Fruit fly (Drosophila melanogaster) whole organism, embryonic: Measurements from ENCODE around the gene GILT3.

Source experiments
- CG10274 ChIP-seq: fragments of 200-800 bp; sonication (Bioruptor generic); optimal IDR thresholded peaks from 3 replicates; lab custom pipeline; 2017; ENCODE audit warnings: missing biosample characterization, mild to moderate bottlenecking, missing genetic modification characterization
- CG11085 ChIP-seq: fragments of 200-800 bp; sonication (Bioruptor generic); IDR thresholded peaks from 2 replicates; pipeline ENCODE4 v1.3.6; 2022; ENCODE audit warnings: missing biosample characterization, missing genetic modification characterization
- CG12391 ChIP-seq: fragments of 200-800 bp; sonication (Bioruptor generic); optimal IDR thresholded peaks from 3 replicates; lab custom pipeline; 2018; ENCODE audit warnings: missing biosample characterization, mild to moderate bottlenecking, missing genetic modification characterization, moderate library complexity
- CG13287 ChIP-seq: fragments of 200-800 bp; sonication (Bioruptor generic); IDR thresholded peaks from 2 replicates; pipeline ENCODE4 v1.3.6; 2022; ENCODE audit warnings: missing biosample characterization, missing genetic modification characterization; ENCODE audit not compliant: partially characterized antibody
- CG13424 ChIP-seq: fragments of 200-800 bp; sonication (Bioruptor generic); optimal IDR thresholded peaks from 2 replicates; lab custom pipeline; 2019; ENCODE audit warnings: missing biosample characterization, mild to moderate bottlenecking, missing genetic modification characterization, moderate library complexity
- CG14965 ChIP-seq: fragments of 200-800 bp; sonication (Bioruptor generic); optimal IDR thresholded peaks from 2 replicates; lab custom pipeline; 2016; ENCODE audit warnings: missing biosample characterization, missing genetic modification characterization, borderline replicate concordance
- CG15601 ChIP-seq: fragments of 200-800 bp; sonication (Bioruptor generic); optimal IDR thresholded peaks from 3 replicates; lab custom pipeline; 2019; ENCODE audit warnings: missing biosample characterization, mild to moderate bottlenecking, missing genetic modification characterization, moderate library complexity
- CG1603 ChIP-seq: fragments of 200-800 bp; sonication (Bioruptor generic); optimal IDR thresholded peaks from 2 replicates; lab custom pipeline; 2019; ENCODE audit warnings: missing biosample characterization, mild to moderate bottlenecking, missing genetic modification characterization, moderate library complexity
- CG17328 ChIP-seq: fragments of 200-800 bp; sonication (Bioruptor generic); IDR thresholded peaks from 2 replicates; pipeline ENCODE4 v1.3.6; 2022; ENCODE audit warnings: missing biosample characterization, missing genetic modification characterization
- CG2129 ChIP-seq: fragments of 200-800 bp; sonication (Bioruptor generic); IDR thresholded peaks from 2 replicates; pipeline ENCODE4 v1.3.6; 2022; ENCODE audit warnings: missing biosample characterization, missing genetic modification characterization; ENCODE audit not compliant: partially characterized antibody
- CG2889 ChIP-seq: fragments of 200-800 bp; sonication (Bioruptor generic); IDR thresholded peaks from 3 replicates; pipeline ENCODE4 v1.3.6; 2022; ENCODE audit warnings: missing biosample characterization, missing genetic modification characterization
- CG30403 ChIP-seq: fragments of 200-800 bp; sonication (Bioruptor generic); optimal IDR thresholded peaks from 3 replicates; lab custom pipeline; 2016; ENCODE audit warnings: missing biosample characterization, missing genetic modification characterization
- CG3065 ChIP-seq: fragments of 200-800 bp; sonication (Bioruptor generic); optimal IDR thresholded peaks from 2 replicates; lab custom pipeline; 2016; ENCODE audit warnings: missing biosample characterization, missing genetic modification characterization
- CG31224 ChIP-seq: fragments of 200-800 bp; sonication (Bioruptor generic); IDR thresholded peaks from 2 replicates; pipeline ENCODE4 v1.3.6; 2022; ENCODE audit warnings: missing biosample characterization, missing genetic modification characterization
- CG3163 ChIP-seq: fragments of 200-800 bp; sonication (Bioruptor generic); optimal IDR thresholded peaks from 3 replicates; lab custom pipeline; 2016; ENCODE audit warnings: missing biosample characterization, missing genetic modification characterization
- CG32767 ChIP-seq: fragments of 200-800 bp; sonication (Bioruptor generic); IDR thresholded peaks from 2 replicates; pipeline ENCODE4 v1.3.6; 2022; ENCODE audit warnings: missing biosample characterization, missing genetic modification characterization
- CG9727 ChIP-seq: fragments of 200-800 bp; sonication (Bioruptor generic); optimal IDR thresholded peaks from 3 replicates; lab custom pipeline; 2017; ENCODE audit warnings: missing biosample characterization, mild to moderate bottlenecking, missing genetic modification characterization
- CG9932 ChIP-seq: fragments of 200-800 bp; sonication (Bioruptor generic); IDR thresholded peaks from 2 replicates; pipeline ENCODE4 v1.3.6; 2022; ENCODE audit warnings: missing biosample characterization, missing genetic modification characterization
- Fer3 ChIP-seq: fragments of 200-800 bp; sonication (Bioruptor generic); optimal IDR thresholded peaks from 2 replicates; lab custom pipeline; 2018; ENCODE audit warnings: missing biosample characterization, mild to moderate bottlenecking, missing genetic modification characterization, moderate library complexity
- HHEX ChIP-seq: fragments of 200-800 bp; sonication (Bioruptor generic); optimal IDR thresholded peaks from 3 replicates; lab custom pipeline; 2017; ENCODE audit warnings: missing biosample characterization, mild to moderate bottlenecking, missing genetic modification characterization, missing genetic modification reagents
- HLH3B ChIP-seq: fragments of 200-800 bp; sonication (Bioruptor generic); IDR thresholded peaks from 2 replicates; pipeline ENCODE4 v1.3.6; 2022; ENCODE audit warnings: missing biosample characterization, missing genetic modification characterization
- Kr ChIP-seq: fragments of 200-800 bp; sonication (Bioruptor generic); optimal IDR thresholded peaks from 2 replicates; lab custom pipeline; 2017; ENCODE audit warnings: missing biosample characterization, mild to moderate bottlenecking, missing genetic modification characterization
- Mad ChIP-seq: fragments of 200-800 bp; sonication (Bioruptor generic); optimal IDR thresholded peaks from 2 replicates; lab custom pipeline; 2016; ENCODE audit warnings: missing biosample characterization, missing genetic modification characterization
- Myb ChIP-seq: fragments of 200-800 bp; sonication (Bioruptor generic); optimal IDR thresholded peaks from 2 replicates; lab custom pipeline; 2016; ENCODE audit warnings: missing biosample characterization, missing genetic modification characterization
- NFAT ChIP-seq: fragments of 200-800 bp; sonication (Bioruptor generic); IDR thresholded peaks from 2 replicates; pipeline ENCODE4 v1.3.6; 2022; ENCODE audit warnings: missing biosample characterization, missing genetic modification characterization
- Sox100B ChIP-seq: fragments of 200-800 bp; sonication (Bioruptor generic); optimal IDR thresholded peaks from 3 replicates; lab custom pipeline; 2018; ENCODE audit warnings: missing biosample characterization, mild to moderate bottlenecking, missing genetic modification characterization
- Ssrp ChIP-seq: fragments of 200-800 bp; sonication (Bioruptor generic); optimal IDR thresholded peaks from 2 replicates; lab custom pipeline; 2018; ENCODE audit warnings: missing biosample characterization, mild to moderate bottlenecking, missing genetic modification characterization, moderate library complexity
- Vsx1 ChIP-seq: fragments of 200-800 bp; sonication (Bioruptor generic); optimal IDR thresholded peaks from 2 replicates; lab custom pipeline; 2017; ENCODE audit warnings: missing biosample characterization, mild to moderate bottlenecking, missing genetic modification characterization, missing genetic modification reagents
- YL-1 ChIP-seq: fragments of 200-800 bp; sonication (Bioruptor generic); optimal IDR thresholded peaks from 3 replicates; lab custom pipeline; 2017; ENCODE audit warnings: missing biosample characterization, mild to moderate bottlenecking, missing genetic modification characterization
- cg ChIP-seq: fragments of 200-800 bp; sonication (Bioruptor generic); optimal IDR thresholded peaks from 3 replicates; lab custom pipeline; 2019; ENCODE audit warnings: missing biosample characterization, mild to moderate bottlenecking, missing genetic modification characterization, moderate library complexity
- chif ChIP-seq, 2 experiments: fragments of 200-800 bp; sonication (Bioruptor generic); optimal IDR thresholded peaks; 3 replicates each; lab custom pipeline; 2016; ENCODE audit warnings: missing biosample characterization in 2 of 2, missing genetic modification characterization in 2 of 2
- chinmo ChIP-seq: fragments of 200-800 bp; sonication (Bioruptor generic); IDR thresholded peaks from 4 replicates; pipeline ENCODE4 v1.3.6; 2022; ENCODE audit warnings: missing biosample characterization, missing genetic modification characterization; ENCODE audit not compliant: partially characterized antibody
- ci ChIP-seq: fragments of 200-800 bp; sonication (Bioruptor generic); IDR thresholded peaks from 3 replicates; pipeline ENCODE4 v1.3.6; 2022; ENCODE audit warnings: missing biosample characterization, missing genetic modification characterization
- corto ChIP-seq: fragments of 200-800 bp; sonication (Bioruptor generic); optimal IDR thresholded peaks from 2 replicates; lab custom pipeline; 2016; ENCODE audit warnings: missing biosample characterization, mild to moderate bottlenecking, missing genetic modification characterization, moderate library complexity
- da ChIP-seq: fragments of 200-800 bp; sonication (Bioruptor generic); optimal IDR thresholded peaks from 2 replicates; lab custom pipeline; 2016; ENCODE audit warnings: missing biosample characterization, missing genetic modification characterization
- dimm ChIP-seq: fragments of 200-800 bp; sonication (Bioruptor generic); IDR thresholded peaks from 2 replicates; pipeline ENCODE4 v1.3.6; 2022; ENCODE audit warnings: missing biosample characterization, missing genetic modification characterization
- ewg ChIP-seq: fragments of 200-800 bp; sonication (Bioruptor generic); optimal IDR thresholded peaks from 3 replicates; lab custom pipeline; 2017; ENCODE audit warnings: mild to moderate bottlenecking, missing biosample characterization, missing genetic modification reagents, missing genetic modification characterization
- fd102C ChIP-seq: fragments of 200-800 bp; sonication (Bioruptor generic); optimal IDR thresholded peaks from 2 replicates; lab custom pipeline; 2018; ENCODE audit warnings: missing biosample characterization, mild to moderate bottlenecking, missing genetic modification characterization, moderate library complexity
- ind ChIP-seq: fragments of 200-800 bp; sonication (Bioruptor generic); optimal IDR thresholded peaks from 3 replicates; lab custom pipeline; 2016; ENCODE audit warnings: missing biosample characterization, missing genetic modification characterization
- kah ChIP-seq: fragments of 200-800 bp; sonication (Bioruptor generic); optimal IDR thresholded peaks from 2 replicates; lab custom pipeline; 2018; ENCODE audit warnings: missing biosample characterization, mild to moderate bottlenecking, missing genetic modification characterization
- lbe ChIP-seq: fragments of 200-800 bp; sonication (Bioruptor generic); optimal IDR thresholded peaks from 2 replicates; lab custom pipeline; 2016; ENCODE audit warnings: missing biosample characterization, mild to moderate bottlenecking, missing genetic modification characterization
- mam ChIP-seq: fragments of 200-800 bp; sonication (Bioruptor generic); optimal IDR thresholded peaks from 3 replicates; lab custom pipeline; 2016; ENCODE audit warnings: missing biosample characterization, missing genetic modification characterization
- mirr ChIP-seq: fragments of 200-800 bp; sonication (Bioruptor generic); optimal IDR thresholded peaks from 3 replicates; lab custom pipeline; 2018; ENCODE audit warnings: missing biosample characterization, mild to moderate bottlenecking, missing genetic modification characterization
- nerfin-2 ChIP-seq: fragments of 200-800 bp; sonication (Bioruptor generic); IDR thresholded peaks from 2 replicates; pipeline ENCODE4 v1.3.6; 2022; ENCODE audit warnings: missing biosample characterization, missing genetic modification characterization; ENCODE audit not compliant: partially characterized antibody
- nmo ChIP-seq: fragments of 200-800 bp; sonication (Bioruptor generic); optimal IDR thresholded peaks from 2 replicates; lab custom pipeline; 2018; ENCODE audit warnings: missing biosample characterization, mild to moderate bottlenecking, missing genetic modification characterization, moderate library complexity
- otp ChIP-seq: fragments of 200-800 bp; sonication (Bioruptor generic); IDR thresholded peaks from 3 replicates; pipeline ENCODE4, ENCODE4 v1.3.6; 2022; ENCODE audit warnings: missing biosample characterization, missing genetic modification characterization
- psq ChIP-seq: fragments of 200-800 bp; sonication (Bioruptor generic); optimal IDR thresholded peaks from 2 replicates; lab custom pipeline; 2017; ENCODE audit warnings: missing biosample characterization, missing genetic modification characterization
- slou ChIP-seq: fragments of 200-800 bp; sonication (Bioruptor generic); optimal IDR thresholded peaks from 3 replicates; lab custom pipeline; 2016; ENCODE audit warnings: missing biosample characterization, missing genetic modification characterization
- stc ChIP-seq: fragments of 200-800 bp; sonication (Bioruptor generic); IDR thresholded peaks from 2 replicates; pipeline ENCODE4 v1.3.6; 2022; ENCODE audit warnings: missing biosample characterization, missing genetic modification characterization

The GILT3 gene

DNA sequence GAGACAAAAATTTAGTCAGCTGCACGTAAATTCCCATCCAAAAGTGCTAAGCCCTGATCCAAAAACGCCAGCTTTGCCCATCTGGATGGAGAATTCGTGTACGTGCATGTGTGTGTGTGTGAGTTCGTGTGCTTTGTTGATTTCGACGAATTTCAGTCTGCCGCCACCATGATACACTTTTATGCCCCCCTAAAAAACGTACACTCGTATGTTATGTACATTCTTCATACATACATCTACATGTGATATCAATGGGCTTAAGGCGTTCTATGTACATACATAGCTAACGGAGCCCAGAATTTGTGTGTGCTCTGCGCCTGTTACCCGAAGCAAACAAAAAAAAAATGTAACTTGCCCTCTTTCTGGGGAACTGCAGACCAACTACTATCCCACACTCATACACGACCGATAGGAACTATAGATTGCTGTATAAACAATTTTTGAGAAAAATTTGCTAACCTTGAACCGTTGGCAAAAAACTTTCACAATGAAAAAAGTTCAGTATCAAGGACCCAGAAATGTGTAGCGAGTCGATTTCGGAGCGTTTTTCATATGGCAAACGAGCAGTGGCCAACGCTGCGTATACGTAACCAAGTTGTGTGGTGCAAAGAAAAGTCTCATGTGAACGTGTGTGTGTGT lies 48.7 kb downstream of the GILT3 start (continued):
- no peak for TF ChIP-seq Kr (GFP tag; lab: Kevin White, UChicago)
- 0 out of 2 replicates have a peak, but pooled peaks have one; percentile 21 for TF ChIP-seq HLH3B
- TF ChIP-seq CG32767 (GFP tag; lab: Robert Waterston, UW) = 0 out of 2 replicates have a peak, but pooled peaks have one; percentile 14
- no peak for TF ChIP-seq CG10274 (GFP tag; lab: Kevin White, UChicago)
- no peak for TF ChIP-seq CG2129 (GFP tag; lab: Robert Waterston, UW)
- TF ChIP-seq stc (GFP tag; lab: Robert Waterston, UW) = no peak; the same call in 1 of the 2 replicates
- no peak for TF ChIP-seq CG1603 (tag; lab: Kevin White, UChicago)
- TF ChIP-seq CG9932 (GFP tag; lab: Robert Waterston, UW) = no peak
- no peak for TF ChIP-seq chif (GFP tag; optimal IDR thresholded peaks at IDR 0.05; lab: Kevin White, UChicago)
- peak; percentile 44 for TF ChIP-seq cg (GFP tag; lab: Kevin White, UChicago)
- no peak for TF ChIP-seq Mad (GFP tag; lab: Kevin White, UChicago)
- 0 out of 2 replicates have a peak, but pooled peaks have one; percentile 7 for TF ChIP-seq CG13287 (GFP tag; lab: Robert Waterston, UW)
- no peak for TF ChIP-seq CG13424
- TF ChIP-seq mirr (GFP tag; lab: Kevin White, UChicago) = peak; percentile 63
- TF ChIP-seq CG14965 (GFP tag; lab: Kevin White, UChicago) = no peak
- no peak for TF ChIP-seq CG3163 (GFP tag; lab: Kevin White, UChicago)
- peak; percentile 100 for TF ChIP-seq CG31224 (GFP tag; lab: Robert Waterston, UW)
- no peak for TF ChIP-seq Myb (GFP tag; lab: Kevin White, UChicago)
- TF ChIP-seq CG11085 (GFP tag; lab: Robert Waterston, UW) = no peak
- no peak for TF ChIP-seq YL-1 (GFP tag; lab: Kevin White, UChicago)
- no peak for TF ChIP-seq nmo
- peak; percentile 50; the same call in 2 of the 3 replicates for TF ChIP-seq ci
- TF ChIP-seq Sox100B (GFP tag; lab: Kevin White, UChicago) = peak; percentile 11
- no peak for TF ChIP-seq HHEX (GFP tag; lab: Kevin White, UChicago)
- 0 out of 4 replicates have a peak, but pooled peaks have one; percentile 32 for TF ChIP-seq chinmo
- TF ChIP-seq ind (GFP tag; lab: Kevin White, UChicago) = no peak
- peak; percentile 13 for TF ChIP-seq CG9727 (GFP tag; lab: Kevin White, UChicago)
- peak; percentile 30 for TF ChIP-seq Fer3 (tag; lab: Kevin White, UChicago)
- TF ChIP-seq CG30403 (GFP tag; lab: Kevin White, UChicago) = no peak
- TF ChIP-seq ewg = no peak
- no peak for TF ChIP-seq nerfin-2 (GFP tag; lab: Robert Waterston, UW)
- no peak for TF ChIP-seq dimm (GFP tag; lab: Robert Waterston, UW)
- TF ChIP-seq CG17328 (GFP tag; lab: Robert Waterston, UW) = no peak
- TF ChIP-seq da (GFP tag; lab: Kevin White, UChicago) = no peak
- no peak for TF ChIP-seq mam (GFP tag; lab: Kevin White, UChicago)
- no peak for TF ChIP-seq kah (GFP tag; lab: Kevin White, UChicago)
- no peak for TF ChIP-seq corto (GFP tag; lab: Kevin White, UChicago)
- no peak for TF ChIP-seq fd102C (GFP tag; lab: Kevin White, UChicago)
- no peak for TF ChIP-seq slou (GFP tag; lab: Kevin White, UChicago)
- no peak for TF ChIP-seq Ssrp (tag; lab: Kevin White, UChicago)
- TF ChIP-seq CG2889 = no peak
- TF ChIP-seq otp (GFP tag; lab: Robert Waterston, UW) = no peak
- TF ChIP-seq NFAT (GFP tag; lab: Robert Waterston, UW) = no peak
- peak; percentile 17 for TF ChIP-seq lbe (GFP tag; lab: Kevin White, UChicago)
- no peak for TF ChIP-seq CG3065 (GFP tag; lab: Kevin White, UChicago)
- peak; percentile 35 for TF ChIP-seq CG15601 (tag; lab: Kevin White, UChicago)
- no peak for TF ChIP-seq Vsx1 (GFP tag; lab: Kevin White, UChicago)
- TF ChIP-seq CG12391 (tag; lab: Kevin White, UChicago) = no peak
- no peak for TF ChIP-seq psq (GFP tag; lab: Kevin White, UChicago)
